Worm (Caenorhabditis elegans): ENCODE data around the gene F17C8.9.

Gene F17C8.9

DNA sequence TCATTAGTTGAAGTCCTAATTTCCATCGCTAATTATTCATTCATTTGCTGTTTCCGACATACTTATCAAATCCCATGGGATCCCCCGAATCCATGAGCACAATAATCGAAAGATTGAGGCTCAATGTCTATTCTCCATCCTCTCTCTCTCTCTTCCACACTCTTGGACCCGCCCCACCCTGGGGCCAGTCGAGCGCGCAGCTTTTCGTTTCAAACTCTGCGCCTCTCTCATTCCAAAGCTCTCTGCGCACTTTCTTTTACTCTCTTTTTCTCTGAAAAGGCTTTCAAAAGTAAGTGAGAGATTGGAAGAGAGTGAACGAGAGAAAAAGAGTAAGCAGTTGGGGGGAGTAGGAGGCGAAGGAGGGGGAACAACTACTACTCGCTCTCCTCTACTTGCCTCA lies 12.4 kb upstream of the F17C8.9 start, which contains the start of gene acy-1:
Gene acy-1, plus strand, starts transcription at position 346 of the 400 bp plus-strand sequence.
- TF ChIP-seq dpl-1 (GFP tag; optimal IDR thresholded peaks at IDR 0.05) (no peak), F55B11.4 (tag; optimal IDR thresholded peaks at IDR 0.05; ENCODE audit: borderline replicate concordance, insufficient read depth) (no peak), B0019.2 (GFP tag; conservative IDR thresholded peaks at IDR 0.05) (no peak), hlh-12 (tag; optimal IDR thresholded peaks at IDR 0.05) (no peak), nhr-90 (tag; optimal IDR thresholded peaks at IDR 0.05) (no peak), dox-1 (GFP tag; IDR thresholded peaks at IDR 0.05) (peak; percentile 45; the same call in 1 of the 2 replicates), Y53F4B.3 (GFP tag; IDR thresholded peaks at IDR 0.05) (no peak), chd-7 (tag; optimal IDR thresholded peaks at IDR 0.05) (no peak), mcd-1 (GFP tag; IDR thresholded peaks at IDR 0.05) (peak; percentile 57), die-1 (tag; optimal IDR thresholded peaks at IDR 0.05) (no peak), F23B12.7 (tag; optimal IDR thresholded peaks at IDR 0.05; ENCODE audit: insufficient read depth) (no peak), ceh-27 (GFP tag; optimal IDR thresholded peaks at IDR 0.05) (peak; percentile 51), ztf-26 (tag; optimal IDR thresholded peaks at IDR 0.05) (no peak), lir-1 (GFP tag; conservative IDR thresholded peaks at IDR 0.05) (no peak), bed-1 (GFP tag; IDR thresholded peaks at IDR 0.05) (no peak), xnd-1 (tag; optimal IDR thresholded peaks at IDR 0.05) (no peak), F22D6.2 (tag; optimal IDR thresholded peaks at IDR 0.05) (no peak), nhr-80 (tag; optimal IDR thresholded peaks at IDR 0.05) (no peak), B0035.1 (tag; optimal IDR thresholded peaks at IDR 0.05) (no peak), efl-1 (GFP tag; optimal IDR thresholded peaks at IDR 0.05) (no peak), hmg-1.2 (GFP tag; IDR thresholded peaks at IDR 0.05) (peak; percentile 85), mxl-1 (tag; optimal IDR thresholded peaks at IDR 0.05) (no peak), unc-62 (GFP tag; optimal IDR thresholded peaks at IDR 0.05) (no peak), attf-5 (GFP tag; optimal IDR thresholded peaks at IDR 0.05) (peak; percentile 34), ets-4 (GFP tag; optimal IDR thresholded peaks at IDR 0.05) (no peak), nfyb-1 (GFP tag; IDR thresholded peaks at IDR 0.05) (0 out of 2 replicates have a peak, but pooled peaks have one; percentile 32), hlh-26 (GFP tag; conservative IDR thresholded peaks at IDR 0.05) (no peak), snpc-1.3 (tag; optimal IDR thresholded peaks at IDR 0.05; ENCODE audit: insufficient read depth) (no peak), T07F8.4 (tag; optimal IDR thresholded peaks at IDR 0.05) (no peak), lin-26 (GFP tag; IDR thresholded peaks at IDR 0.05) (no peak), attf-6 (GFP tag; IDR thresholded peaks at IDR 0.05) (no peak), him-1 (tag; optimal IDR thresholded peaks at IDR 0.05) (no peak), cebp-1 (GFP tag; IDR thresholded peaks at IDR 0.05) (no peak), cebp-1 (tag; optimal IDR thresholded peaks at IDR 0.05) (peak; percentile 59), mel-28 (tag; optimal IDR thresholded peaks at IDR 0.05; ENCODE audit: borderline replicate concordance) (no peak), unc-130 (GFP tag; optimal IDR thresholded peaks at IDR 0.05) (no peak), F57A8.1 (GFP tag; optimal IDR thresholded peaks at IDR 0.05) (no peak), pbrm-1 (GFP tag; IDR thresholded peaks at IDR 0.05) (no peak), Y53G8AR.9 (GFP tag; conservative IDR thresholded peaks at IDR 0.05) (no peak), F49E8.2 (tag; optimal IDR thresholded peaks at IDR 0.05; ENCODE audit: insufficient read depth) (no peak), Y56A3A.18 (GFP tag; IDR thresholded peaks at IDR 0.05) (no peak), somi-1 (GFP tag; optimal IDR thresholded peaks at IDR 0.05) (no peak), madf-10 (tag; optimal IDR thresholded peaks at IDR 0.05) (no peak), lsl-1 (GFP tag; optimal IDR thresholded peaks at IDR 0.05) (no peak), ama-1 (optimal IDR thresholded peaks at IDR 0.05) (no peak), ama-1 (GFP tag; optimal IDR thresholded peaks at IDR 0.05) (no peak), aptf-2 (GFP tag; conservative IDR thresholded peaks at IDR 0.05) (no peak), K12H6.12 (tag; optimal IDR thresholded peaks at IDR 0.05) (peak; percentile 75), F39B2.1 (GFP tag; IDR thresholded peaks at IDR 0.05) (no peak), Y79H2A.3 (GFP tag; conservative IDR thresholded peaks at IDR 0.05) (no peak)

All from whole organism, young adult.